Worm (Caenorhabditis elegans) whole organism, L4 larva: ENCODE results near the gene Y48A6B.14.

Experiments
- F49E8.2 ChIP-seq: sonication (generic microtip); optimal IDR thresholded peaks from 2 replicates; lab custom pipeline; 2016; ENCODE audit warnings: missing compliant biosample characterization, mild to moderate bottlenecking, missing genetic modification characterization, borderline replicate concordance
- R02D3.7 ChIP-seq: fragments of 150-350 bp; sonication (generic microtip); optimal IDR thresholded peaks from 3 replicates; lab custom pipeline; 2014; ENCODE audit warnings: missing biosample characterization, missing genetic modification characterization
- ceh-32 ChIP-seq: sonication (generic microtip); optimal IDR thresholded peaks from 2 replicates; lab custom pipeline; 2016; ENCODE audit warnings: mild to moderate bottlenecking, missing genetic modification characterization, missing compliant biosample characterization; ENCODE audit not compliant: poor library complexity
- ces-1 ChIP-seq: fragments of 150-350 bp; sonication (generic microtip); optimal IDR thresholded peaks from 4 replicates; lab custom pipeline; 2014; ENCODE audit warnings: missing biosample characterization, missing genetic modification reagents, missing genetic modification characterization
- dpl-1 ChIP-seq: fragments of 150-350 bp; optimal IDR thresholded peaks from 2 replicates; lab custom pipeline; 2014; ENCODE audit warnings: missing biosample characterization, missing genetic modification reagents, missing genetic modification characterization
- egl-27 ChIP-seq: sonication (generic microtip); optimal IDR thresholded peaks from 3 replicates; lab custom pipeline; 2017; ENCODE audit warnings: missing biosample characterization, missing genetic modification reagents, missing genetic modification characterization
- mdl-1 ChIP-seq, 2 experiments: fragments of 150-350 bp in 1 of 2; sonication (generic microtip) in 1 of 2; optimal IDR thresholded peaks; 2 replicates each; lab custom pipeline; 2014 to 2017; ENCODE audit warnings: missing biosample characterization in 2 of 2, missing genetic modification characterization in 2 of 2
- nhr-10 ChIP-seq: fragments of 150-350 bp; optimal IDR thresholded peaks from 2 replicates; lab custom pipeline; 2014; ENCODE audit warnings: missing biosample characterization, missing genetic modification characterization
- nhr-11 ChIP-seq: fragments of 150-350 bp; optimal IDR thresholded peaks from 2 replicates; lab custom pipeline; 2014; ENCODE audit warnings: missing biosample characterization, missing genetic modification characterization
- nhr-25 ChIP-seq: sonication (generic microtip); optimal IDR thresholded peaks from 2 replicates; lab custom pipeline; 2017; ENCODE audit warnings: missing genetic modification characterization, mild to moderate bottlenecking, missing compliant biosample characterization, antibody characterized with exemption, moderate library complexity, borderline replicate concordance; ENCODE audit not compliant: insufficient read depth
- pha-4 ChIP-seq, 2 experiments: fragments of 150-350 bp in 1 of 2; fragments of 200-800 bp in 1 of 2; sonication (Bioruptor generic) in 1 of 2; IDR thresholded peaks in 1 of 2; optimal IDR thresholded peaks in 1 of 2; 2 replicates each; pipeline versions ENCODE4 v1.3.6 to Lab custom; 2014 to 2022; ENCODE audit warnings: missing genetic modification characterization in 2 of 2, missing genetic modification reagents in 2 of 2, missing biosample characterization in 1 of 2, missing compliant biosample characterization in 1 of 2
- skn-1 ChIP-seq: fragments of 150-350 bp; optimal IDR thresholded peaks from 2 replicates; lab custom pipeline; 2014; ENCODE audit warnings: missing biosample characterization, missing genetic modification characterization
- unc-39 ChIP-seq: sonication (generic microtip); optimal IDR thresholded peaks from 2 replicates; lab custom pipeline; 2017; ENCODE audit warnings: missing biosample characterization, missing genetic modification characterization
- zip-2 ChIP-seq: fragments of 150-350 bp; optimal IDR thresholded peaks from 2 replicates; lab custom pipeline; 2014; ENCODE audit warnings: missing biosample characterization, missing genetic modification characterization

DNA sequence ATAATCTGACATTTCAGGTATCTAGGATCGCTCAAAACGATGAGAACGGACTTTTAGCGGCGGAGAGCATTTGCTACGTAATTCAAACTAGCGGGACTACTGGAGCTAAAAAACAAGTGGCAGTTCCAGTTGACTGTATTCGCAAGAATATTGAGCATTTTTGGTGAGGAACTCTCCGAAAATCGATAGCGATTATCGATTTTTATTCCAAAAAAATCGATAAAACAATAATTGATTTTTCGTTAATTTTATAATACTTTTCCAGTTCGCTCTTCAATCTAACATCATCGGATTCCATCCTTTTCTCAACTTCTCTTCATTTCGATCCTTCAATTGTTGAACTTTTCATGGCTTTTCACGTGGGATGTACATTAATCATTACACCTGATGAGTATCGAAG lies 37.9 kb downstream of the Y48A6B.14 start:
- TF ChIP-seq mdl-1 (tag; optimal IDR thresholded peaks at IDR 0.05; lab: Kevin White, UChicago) (no peak), R02D3.7 (tag; lab: Kevin White, UChicago) (no peak), skn-1 (tag; lab: Kevin White, UChicago) (no peak), egl-27 (tag; lab: Kevin White, UChicago) (no peak), nhr-25 (tag; lab: Kevin White, UChicago) (no peak), dpl-1 (GFP tag; lab: Kevin White, UChicago) (no peak), F49E8.2 (tag; lab: Kevin White, UChicago) (no peak), ces-1 (no peak), nhr-11 (no peak), unc-39 (no peak), zip-2 (tag; lab: Kevin White, UChicago) (no peak), ceh-32 (tag; lab: Kevin White, UChicago) (no peak), nhr-10 (tag; lab: Kevin White, UChicago) (no peak), pha-4 (GFP tag; IDR thresholded peaks at IDR 0.05; lab: Robert Waterston, UW) (no peak), pha-4 (tag; optimal IDR thresholded peaks at IDR 0.05; lab: Kevin White, UChicago) (no peak)
